Fruit fly (Drosophila melanogaster) whole organism, embryonic: Measurements from ENCODE around the gene CG9928.

Experiments used
- Atf6 ChIP-seq: fragments of 200-800 bp; sonication (Bioruptor generic); IDR thresholded peaks from 2 replicates; pipeline ENCODE4 v1.3.6; 2022; ENCODE audit warnings: missing biosample characterization, missing genetic modification characterization
- CG10209 ChIP-seq: fragments of 200-800 bp; sonication (Bioruptor generic); optimal IDR thresholded peaks from 3 replicates; lab custom pipeline; 2017; ENCODE audit warnings: missing biosample characterization, mild to moderate bottlenecking, missing genetic modification characterization, missing genetic modification reagents
- CG10565 ChIP-seq: fragments of 200-800 bp; sonication (Bioruptor generic); optimal IDR thresholded peaks from 3 replicates; lab custom pipeline; 2016; ENCODE audit warnings: missing biosample characterization, mild to moderate bottlenecking, missing genetic modification characterization
- CG11247 ChIP-seq: fragments of 200-800 bp; sonication (Bioruptor generic); IDR thresholded peaks from 2 replicates; pipeline ENCODE4 v1.3.6; 2022; ENCODE audit warnings: missing biosample characterization, missing genetic modification characterization
- CG11456 ChIP-seq: fragments of 200-800 bp; sonication (Bioruptor generic); IDR thresholded peaks from 3 replicates; pipeline ENCODE4 v1.3.6; 2022; ENCODE audit warnings: missing biosample characterization, missing genetic modification characterization
- CG11560 ChIP-seq: fragments of 200-800 bp; sonication (Bioruptor generic); IDR thresholded peaks from 3 replicates; pipeline ENCODE4 v1.3.6; 2022; ENCODE audit warnings: missing biosample characterization, missing genetic modification characterization
- CG14050 ChIP-seq: fragments of 200-800 bp; sonication (Bioruptor generic); IDR thresholded peaks from 3 replicates; pipeline ENCODE4 v1.3.6; 2022; ENCODE audit warnings: missing biosample characterization, missing genetic modification characterization
- CG14965 ChIP-seq: fragments of 200-800 bp; sonication (Bioruptor generic); optimal IDR thresholded peaks from 2 replicates; lab custom pipeline; 2016; ENCODE audit warnings: missing biosample characterization, missing genetic modification characterization, borderline replicate concordance
- CG31441 ChIP-seq: fragments of 200-800 bp; sonication (Bioruptor generic); IDR thresholded peaks from 2 replicates; pipeline ENCODE4 v1.3.6; 2022; ENCODE audit warnings: missing biosample characterization, missing genetic modification characterization
- CG32767 ChIP-seq: fragments of 200-800 bp; sonication (Bioruptor generic); IDR thresholded peaks from 2 replicates; pipeline ENCODE4 v1.3.6; 2022; ENCODE audit warnings: missing biosample characterization, missing genetic modification characterization
- CG34376 ChIP-seq: fragments of 200-800 bp; sonication (Bioruptor generic); optimal IDR thresholded peaks from 2 replicates; lab custom pipeline; 2018; ENCODE audit warnings: missing biosample characterization, mild to moderate bottlenecking, missing genetic modification characterization
- CG4328 ChIP-seq: fragments of 200-800 bp; sonication (Bioruptor generic); optimal IDR thresholded peaks from 3 replicates; lab custom pipeline; 2017; ENCODE audit warnings: missing biosample characterization, missing genetic modification reagents, missing genetic modification characterization
- CG4820 ChIP-seq: fragments of 200-800 bp; sonication (Bioruptor generic); optimal IDR thresholded peaks from 3 replicates; lab custom pipeline; 2016; ENCODE audit warnings: missing biosample characterization, missing genetic modification characterization
- CG6175 ChIP-seq: fragments of 200-800 bp; sonication (Bioruptor generic); IDR thresholded peaks from 3 replicates; pipeline ENCODE4 v1.3.6; 2022; ENCODE audit warnings: missing biosample characterization, missing genetic modification characterization
- CG6689 ChIP-seq: fragments of 200-800 bp; sonication (Bioruptor generic); IDR thresholded peaks from 2 replicates; pipeline ENCODE4 v1.3.6; 2022; ENCODE audit warnings: missing biosample characterization, missing genetic modification characterization
- CG7786 ChIP-seq: fragments of 200-800 bp; sonication (Bioruptor generic); optimal IDR thresholded peaks from 2 replicates; lab custom pipeline; 2016; ENCODE audit warnings: missing biosample characterization, missing genetic modification characterization
- CG7987 ChIP-seq: fragments of 200-800 bp; sonication (Bioruptor generic); optimal IDR thresholded peaks from 2 replicates; lab custom pipeline; 2018; ENCODE audit warnings: missing biosample characterization, mild to moderate bottlenecking, missing genetic modification characterization, moderate library complexity
- D ChIP-seq, 2 experiments: fragments of 200-800 bp in 1 of 2; fragments of >200 bp in 1 of 2; sonication (Bioruptor generic) in 1 of 2; optimal IDR thresholded peaks; 2 replicates in 1 of 2; 3 replicates in 1 of 2; lab custom pipeline; 2017; ENCODE audit warnings: mild to moderate bottlenecking in 1 of 2, missing biosample characterization in 1 of 2, missing genetic modification characterization in 1 of 2, missing genetic modification reagents in 1 of 2
- Dbx ChIP-seq: fragments of 200-800 bp; sonication (Bioruptor generic); IDR thresholded peaks from 3 replicates; pipeline ENCODE4 v1.3.6; 2022; ENCODE audit warnings: missing biosample characterization, missing genetic modification characterization
- Dref ChIP-seq: fragments of 200-800 bp; sonication (Bioruptor generic); IDR thresholded peaks from 2 replicates; pipeline ENCODE4 v1.3.6; 2022; ENCODE audit warnings: missing biosample characterization, missing genetic modification characterization
- Elba2 ChIP-seq: fragments of 200-800 bp; sonication (Bioruptor generic); optimal IDR thresholded peaks from 3 replicates; lab custom pipeline; 2016; ENCODE audit warnings: missing biosample characterization, missing genetic modification characterization
- Ets65A ChIP-seq: fragments of 200-800 bp; sonication (Bioruptor generic); peaks from one replicate; lab custom pipeline; 2016; ENCODE audit warnings: missing biosample characterization, missing genetic modification characterization
- Fer3 ChIP-seq: fragments of 200-800 bp; sonication (Bioruptor generic); optimal IDR thresholded peaks from 2 replicates; lab custom pipeline; 2018; ENCODE audit warnings: missing biosample characterization, mild to moderate bottlenecking, missing genetic modification characterization, moderate library complexity
- HHEX ChIP-seq: fragments of 200-800 bp; sonication (Bioruptor generic); optimal IDR thresholded peaks from 3 replicates; lab custom pipeline; 2017; ENCODE audit warnings: missing biosample characterization, mild to moderate bottlenecking, missing genetic modification characterization, missing genetic modification reagents
- MTF-1 ChIP-seq: fragments of 200-800 bp; sonication (Bioruptor generic); optimal IDR thresholded peaks from 2 replicates; lab custom pipeline; 2018; ENCODE audit warnings: missing biosample characterization, mild to moderate bottlenecking, missing genetic modification characterization, borderline replicate concordance
- Pdp1 ChIP-seq, 2 experiments: fragments of 200-800 bp; sonication (Bioruptor generic); optimal IDR thresholded peaks; 3 replicates each; lab custom pipeline; 2016; ENCODE audit warnings: missing biosample characterization in 2 of 2, missing genetic modification characterization in 2 of 2, mild to moderate bottlenecking in 1 of 2, moderate library complexity in 1 of 2
- Ravus ChIP-seq: fragments of 200-800 bp; sonication (Bioruptor generic); IDR thresholded peaks from 2 replicates; pipeline ENCODE4 v1.3.6; 2022; ENCODE audit warnings: missing biosample characterization, missing genetic modification characterization
- Rfx ChIP-seq: fragments of 200-800 bp; sonication (Bioruptor generic); IDR thresholded peaks from 2 replicates; pipeline ENCODE4 v1.3.6; 2022; ENCODE audit warnings: missing biosample characterization, missing genetic modification characterization
- Scr ChIP-seq: fragments of 200-800 bp; sonication (Bioruptor generic); IDR thresholded peaks from 2 replicates; pipeline ENCODE4 v1.3.6; 2022; ENCODE audit warnings: missing biosample characterization, missing genetic modification characterization; ENCODE audit not compliant: partially characterized antibody
- Sox100B ChIP-seq: fragments of 200-800 bp; sonication (Bioruptor generic); optimal IDR thresholded peaks from 3 replicates; lab custom pipeline; 2018; ENCODE audit warnings: missing biosample characterization, mild to moderate bottlenecking, missing genetic modification characterization
- Sox102F ChIP-seq: fragments of 200-800 bp; sonication (Bioruptor generic); optimal IDR thresholded peaks from 2 replicates; lab custom pipeline; 2018; ENCODE audit warnings: missing biosample characterization, mild to moderate bottlenecking, missing genetic modification characterization, moderate library complexity
- Taf1 ChIP-seq: fragments of 200-800 bp; sonication (Bioruptor generic); IDR thresholded peaks from 2 replicates; pipeline ENCODE4 v1.3.6; 2022; ENCODE audit warnings: missing biosample characterization, missing genetic modification characterization
- btn ChIP-seq: fragments of 200-800 bp; sonication (Bioruptor generic); optimal IDR thresholded peaks from 2 replicates; lab custom pipeline; 2016; ENCODE audit warnings: missing biosample characterization, missing genetic modification characterization
- crp ChIP-seq, 2 experiments: fragments of 200-800 bp; sonication (Bioruptor generic); optimal IDR thresholded peaks; 2 replicates in 1 of 2; 3 replicates in 1 of 2; lab custom pipeline; 2017; ENCODE audit warnings: missing biosample characterization in 2 of 2, missing genetic modification characterization in 2 of 2, mild to moderate bottlenecking in 1 of 2, moderate library complexity in 1 of 2
- disco-r ChIP-seq: fragments of 200-800 bp; sonication (Bioruptor generic); optimal IDR thresholded peaks from 2 replicates; lab custom pipeline; 2016; ENCODE audit warnings: missing biosample characterization, missing genetic modification characterization
- dmrt11E ChIP-seq: fragments of 200-800 bp; sonication (Bioruptor generic); optimal IDR thresholded peaks from 3 replicates; lab custom pipeline; 2018; ENCODE audit warnings: missing biosample characterization, mild to moderate bottlenecking, missing genetic modification characterization, moderate library complexity
- ftz-f1 ChIP-seq: fragments of 200-800 bp; sonication (Bioruptor generic); optimal IDR thresholded peaks from 2 replicates; lab custom pipeline; 2016; ENCODE audit warnings: missing biosample characterization, missing genetic modification characterization
- gcm2 ChIP-seq: fragments of 200-800 bp; sonication (Bioruptor generic); optimal IDR thresholded peaks from 2 replicates; lab custom pipeline; 2016; ENCODE audit warnings: missing biosample characterization, missing genetic modification characterization
- gro ChIP-seq: fragments of 200-800 bp; sonication (Bioruptor generic); optimal IDR thresholded peaks from 2 replicates; lab custom pipeline; 2016; ENCODE audit warnings: missing biosample characterization, missing genetic modification characterization
- her ChIP-seq: fragments of 200-800 bp; sonication (Bioruptor generic); optimal IDR thresholded peaks from 2 replicates; lab custom pipeline; 2016; ENCODE audit warnings: missing biosample characterization, missing genetic modification characterization
- lab ChIP-seq: fragments of 200-800 bp; sonication (Bioruptor generic); optimal IDR thresholded peaks from 3 replicates; lab custom pipeline; 2017; ENCODE audit warnings: missing biosample characterization, missing genetic modification characterization, mild to moderate bottlenecking, moderate library complexity, missing genetic modification reagents
- nerfin-2 ChIP-seq: fragments of 200-800 bp; sonication (Bioruptor generic); IDR thresholded peaks from 2 replicates; pipeline ENCODE4 v1.3.6; 2022; ENCODE audit warnings: missing biosample characterization, missing genetic modification characterization; ENCODE audit not compliant: partially characterized antibody
- pfk ChIP-seq: fragments of 200-800 bp; sonication (Bioruptor generic); optimal IDR thresholded peaks from 2 replicates; lab custom pipeline; 2018; ENCODE audit warnings: missing biosample characterization, mild to moderate bottlenecking, missing genetic modification characterization, moderate library complexity
- pum ChIP-seq: fragments of 200-800 bp; sonication (Bioruptor generic); optimal IDR thresholded peaks from 2 replicates; lab custom pipeline; 2016; ENCODE audit warnings: missing biosample characterization, missing genetic modification characterization
- shn ChIP-seq: fragments of 200-800 bp; sonication (Bioruptor generic); optimal IDR thresholded peaks from 3 replicates; lab custom pipeline; 2016; ENCODE audit warnings: missing biosample characterization, missing genetic modification characterization
- sima ChIP-seq: fragments of 200-800 bp; sonication (Bioruptor generic); optimal IDR thresholded peaks from 2 replicates; lab custom pipeline; 2016; ENCODE audit warnings: missing biosample characterization, missing genetic modification characterization
- sna ChIP-seq: fragments of 200-800 bp; sonication (Bioruptor generic); IDR thresholded peaks from 2 replicates; pipeline ENCODE4 v1.3.6; 2022; ENCODE audit warnings: missing biosample characterization, missing genetic modification characterization; ENCODE audit not compliant: partially characterized antibody
- sob ChIP-seq: fragments of 200-800 bp; sonication (Bioruptor generic); IDR thresholded peaks from 2 replicates; pipeline ENCODE4 v1.3.6; 2022; ENCODE audit warnings: missing biosample characterization, missing genetic modification characterization
- vnd ChIP-seq: fragments of 200-800 bp; sonication (Bioruptor generic); IDR thresholded peaks from 3 replicates; pipeline ENCODE4 v1.3.6; 2022; ENCODE audit warnings: missing biosample characterization, missing genetic modification characterization; ENCODE audit not compliant: partially characterized antibody
- vvl ChIP-seq: fragments of 200-800 bp; sonication (Bioruptor generic); IDR thresholded peaks from 2 replicates; pipeline ENCODE4 v1.3.6; 2022; ENCODE audit warnings: missing biosample characterization, missing genetic modification characterization
- zen ChIP-seq: fragments of 200-800 bp; sonication (Bioruptor generic); optimal IDR thresholded peaks from 3 replicates; lab custom pipeline; 2018; ENCODE audit warnings: missing biosample characterization, mild to moderate bottlenecking, missing genetic modification characterization, moderate library complexity

CG9928 gene

dm6 chr2L:13191052-13191678 lies 48.5 kb upstream of the CG9928 start (continued):
- TF ChIP-seq CG32767 (peak; percentile 34; the same call in 1 of the 2 replicates), pum (GFP tag; lab: Kevin White, UChicago) (no peak), pfk (no peak), zen (tag; lab: Kevin White, UChicago) (peak; percentile 42), CG4328 (GFP tag; lab: Kevin White, UChicago) (no peak), sob (no peak), btn (GFP tag; lab: Kevin White, UChicago) (no peak), Pdp1 (GFP tag; optimal IDR thresholded peaks at IDR 0.05; lab: Kevin White, UChicago) (peak in 1 of 2 experiments; percentile 96), Rfx (GFP tag; lab: Robert Waterston, UW) (0 out of 2 replicates have a peak, but pooled peaks have one; percentile 18), Scr (no peak), nerfin-2 (GFP tag; lab: Robert Waterston, UW) (no peak), sna (GFP tag; lab: Robert Waterston, UW) (no peak), CG14050 (GFP tag; lab: Robert Waterston, UW) (no peak), Ets65A (GFP tag; lab: Kevin White, UChicago) (no peak), CG10565 (GFP tag; lab: Kevin White, UChicago) (no peak), CG11456 (no peak), ftz-f1 (GFP tag; lab: Kevin White, UChicago) (no peak), CG10209 (no peak), dmrt11E (no peak), CG14965 (GFP tag; lab: Kevin White, UChicago) (no peak), sima (GFP tag; lab: Kevin White, UChicago) (no peak), Ravus (GFP tag; lab: Robert Waterston, UW) (no peak), CG4820 (GFP tag; lab: Kevin White, UChicago) (no peak), disco-r (GFP tag; lab: Kevin White, UChicago) (no peak), CG6689 (GFP tag; lab: Robert Waterston, UW) (no peak), CG11560 (no peak), D (optimal IDR thresholded peaks at IDR 0.05; lab: Kevin White, UChicago) (peak; percentile 37), D (GFP tag; optimal IDR thresholded peaks at IDR 0.05; lab: Kevin White, UChicago) (no peak), Sox100B (GFP tag; lab: Kevin White, UChicago) (no peak), CG11247 (GFP tag; lab: Robert Waterston, UW) (no peak), CG7786 (no peak), Elba2 (GFP tag; lab: Kevin White, UChicago) (peak; percentile 15), Fer3 (tag; lab: Kevin White, UChicago) (no peak), CG31441 (GFP tag; lab: Robert Waterston, UW) (no peak), gro (no peak), vvl (GFP tag; lab: Robert Waterston, UW) (peak; percentile 29; the same call in 1 of the 2 replicates), shn (GFP tag; lab: Kevin White, UChicago) (no peak)
- TF ChIP-seq, all 482 proteins: peak for 11

DNA sequence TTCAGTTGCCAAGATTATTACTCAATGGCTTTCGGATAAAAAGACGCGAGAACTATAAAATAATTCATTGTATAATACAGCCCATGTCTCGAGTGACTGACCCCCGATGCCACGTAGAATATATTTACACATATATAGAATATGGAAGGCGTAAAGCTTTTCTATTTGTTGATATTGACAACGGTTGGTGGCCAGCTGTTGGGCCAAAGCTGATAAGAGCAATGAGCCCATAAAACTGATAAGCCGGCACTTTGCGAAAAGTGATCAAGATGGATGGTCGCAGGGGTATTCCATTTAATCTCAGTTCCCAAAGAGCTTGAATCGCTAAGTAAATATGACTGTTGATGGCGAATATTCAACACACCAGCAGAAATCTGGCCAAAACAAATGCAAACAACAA lies 47.8 kb upstream of the CG9928 start:
- no peak for TF ChIP-seq CG6689 (GFP tag; lab: Robert Waterston, UW)
- TF ChIP-seq CG34376 (GFP tag; lab: Kevin White, UChicago): peak; percentile 91
- TF ChIP-seq HHEX (GFP tag; lab: Kevin White, UChicago): no peak
- TF ChIP-seq gcm2 (GFP tag; lab: Kevin White, UChicago): no peak
- peak; percentile 90 for TF ChIP-seq lab (GFP tag; lab: Kevin White, UChicago)
- no peak for TF ChIP-seq Taf1 (GFP tag; lab: Robert Waterston, UW)
- TF ChIP-seq Atf6 (GFP tag; lab: Robert Waterston, UW): peak; percentile 43; the same call in 1 of the 2 replicates
- TF ChIP-seq CG7987: peak; percentile 12
- TF ChIP-seq her (GFP tag; lab: Kevin White, UChicago): no peak
- no peak for TF ChIP-seq vnd
- peak; percentile 32 for TF ChIP-seq MTF-1
- 0 out of 3 replicates have a peak, but pooled peaks have one; percentile 37 for TF ChIP-seq Dbx (GFP tag; lab: Robert Waterston, UW)
- no peak for TF ChIP-seq Sox102F (GFP tag; lab: Kevin White, UChicago)
- TF ChIP-seq Dref (GFP tag; lab: Robert Waterston, UW): no peak
- TF ChIP-seq crp (GFP tag; optimal IDR thresholded peaks at IDR 0.05; lab: Kevin White, UChicago): peak in 1 of 2 experiments; percentile 34
- TF ChIP-seq CG6175 (GFP tag; lab: Robert Waterston, UW): no peak
